Worm (Caenorhabditis elegans): ENCODE results near the gene K07G6.1.

K07G6.1 gene

DNA sequence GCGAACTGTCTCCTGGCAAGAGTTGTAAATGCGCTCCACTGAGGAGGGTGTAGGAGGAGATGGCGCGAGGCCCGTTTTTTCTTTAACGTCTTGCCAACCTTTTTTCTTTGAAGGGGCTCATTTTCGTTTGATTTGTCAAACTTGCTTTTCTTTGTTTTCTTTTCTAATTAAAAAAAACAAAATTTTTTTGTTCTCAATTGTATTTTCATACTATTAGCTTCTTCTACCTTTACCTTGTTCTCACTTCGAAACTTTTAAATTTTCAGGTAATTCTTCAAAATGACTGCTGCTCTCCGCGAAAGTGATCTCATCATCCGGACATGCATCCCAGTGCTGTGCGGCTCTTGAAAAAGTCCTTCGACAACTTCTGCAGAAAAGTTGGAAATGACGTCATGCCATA is 31.4 kb upstream of the K07G6.1 start, which contains the start of gene fbxa-184:
Gene fbxa-184 (plus strand): TSS at position 301 of the 400 bp plus-strand sequence.
- TF ChIP-seq lir-3 (tag; optimal IDR thresholded peaks at IDR 0.05; ENCODE audit: poor library complexity) (no peak), rnt-1 (tag; optimal IDR thresholded peaks at IDR 0.05) (no peak), ceh-63 (GFP tag; optimal IDR thresholded peaks at IDR 0.05) (no peak), Y116A8C.19 (tag; optimal IDR thresholded peaks at IDR 0.05; ENCODE audit: borderline replicate concordance) (no peak), nhr-84 (tag; optimal IDR thresholded peaks at IDR 0.05) (no peak), ces-1 (GFP tag; optimal IDR thresholded peaks at IDR 0.05) (no peak), nhr-85 (tag) (no peak), lin-35 (GFP tag; optimal IDR thresholded peaks at IDR 0.05) (no peak), dsc-1 (tag; optimal IDR thresholded peaks at IDR 0.05) (no peak), tbx-2 (tag; optimal IDR thresholded peaks at IDR 0.05) (no peak), fos-1 (tag; optimal IDR thresholded peaks at IDR 0.05) (no peak), C16A3.4 (tag; optimal IDR thresholded peaks at IDR 0.05) (no peak), egl-13 (tag; optimal IDR thresholded peaks at IDR 0.05) (no peak), fkh-10 (GFP tag; optimal IDR thresholded peaks at IDR 0.05) (no peak), F16B12.6 (tag; optimal IDR thresholded peaks at IDR 0.05) (no peak)

DNA sequence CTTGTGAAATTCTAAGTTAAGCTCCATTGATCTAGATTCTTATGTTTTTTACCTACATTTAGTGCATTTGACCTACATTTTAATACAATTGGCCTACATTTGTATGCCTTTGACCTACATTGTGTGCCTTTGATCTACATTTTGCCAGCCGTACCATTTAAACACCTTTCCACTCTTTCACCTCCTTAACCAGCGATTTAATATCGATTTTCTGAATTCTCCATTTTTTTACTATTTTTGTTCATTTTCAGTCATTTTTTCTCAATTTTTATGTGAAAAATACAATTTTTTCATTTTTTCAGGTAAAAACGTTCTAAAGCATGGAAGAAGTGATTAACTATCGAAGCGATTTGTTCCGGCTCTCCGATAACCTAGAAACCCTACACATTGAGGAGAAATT is 28.4 kb upstream of the K07G6.1 start, which contains the start of gene btb-7:
Gene btb-7 (plus strand): TSS at position 301 of the 400 bp plus-strand sequence.
- TF ChIP-seq nhr-77 (tag; optimal IDR thresholded peaks at IDR 0.05) (no peak), ceh-8 (GFP tag; optimal IDR thresholded peaks at IDR 0.05) (no peak), pag-3 (tag; optimal IDR thresholded peaks at IDR 0.05; ENCODE audit: borderline replicate concordance, insufficient read depth) (no peak), ces-1 (GFP tag; optimal IDR thresholded peaks at IDR 0.05) (no peak), nhr-19 (GFP tag; conservative IDR thresholded peaks at IDR 0.05) (no peak), ama-1 (optimal IDR thresholded peaks at IDR 0.05) (no peak), lin-39 (tag; optimal IDR thresholded peaks at IDR 0.05) (no peak), fos-1 (tag; optimal IDR thresholded peaks at IDR 0.05) (no peak), unc-62 (GFP tag; optimal IDR thresholded peaks at IDR 0.05) (no peak), nhr-237 (tag; optimal IDR thresholded peaks at IDR 0.05) (no peak), irx-1 (tag; optimal IDR thresholded peaks at IDR 0.05) (no peak), nhr-28 (tag; optimal IDR thresholded peaks at IDR 0.05) (no peak), egl-27 (tag; optimal IDR thresholded peaks at IDR 0.05) (no peak), grh-1 (GFP tag; IDR thresholded peaks at IDR 0.05) (no peak), C04F5.9 (tag; optimal IDR thresholded peaks at IDR 0.05) (no peak), isw-1 (GFP tag; IDR thresholded peaks at IDR 0.05) (no peak), F16B12.6 (tag; optimal IDR thresholded peaks at IDR 0.05) (no peak), mdl-1 (tag; optimal IDR thresholded peaks at IDR 0.05) (no peak), egl-13 (tag; optimal IDR thresholded peaks at IDR 0.05) (no peak)

- TF ChIP-seq mef-2 (tag; optimal IDR thresholded peaks at IDR 0.05) (no peak), lsy-2 (tag; optimal IDR thresholded peaks at IDR 0.05) (no peak), hlh-4 (tag; optimal IDR thresholded peaks at IDR 0.05) (no peak), egl-13 (tag; optimal IDR thresholded peaks at IDR 0.05) (no peak), skn-1 (tag; optimal IDR thresholded peaks at IDR 0.05) (no peak), rnt-1 (tag; optimal IDR thresholded peaks at IDR 0.05) (no peak), ceh-90 (tag; optimal IDR thresholded peaks at IDR 0.05) (no peak), unc-130 (tag; optimal IDR thresholded peaks at IDR 0.05) (no peak), isw-1 (GFP tag; IDR thresholded peaks at IDR 0.05) (no peak), nhr-90 (tag; optimal IDR thresholded peaks at IDR 0.05; ENCODE audit: poor library complexity) (no peak), irx-1 (tag; optimal IDR thresholded peaks at IDR 0.05) (no peak), sptf-1 (tag; optimal IDR thresholded peaks at IDR 0.05) (no peak), dpl-1 (GFP tag; optimal IDR thresholded peaks at IDR 0.05) (no peak), mdl-1 (tag; optimal IDR thresholded peaks at IDR 0.05) (no peak), unc-30 (tag; optimal IDR thresholded peaks at IDR 0.05) (no peak), lir-3 (tag; optimal IDR thresholded peaks at IDR 0.05; ENCODE audit: poor library complexity) (no peak), nhr-84 (tag; optimal IDR thresholded peaks at IDR 0.05) (no peak), egl-27 (tag; optimal IDR thresholded peaks at IDR 0.05) (no peak), ceh-63 (GFP tag; optimal IDR thresholded peaks at IDR 0.05) (no peak), mep-1 (tag; optimal IDR thresholded peaks at IDR 0.05) (no peak)
Observed at ce11 chrII:1714772-1715353, 26.5 kb upstream of the K07G6.1 start, which contains the start of gene btb-6. Gene btb-6, plus strand, starts transcription at chrII:1715303.
